Worm (Caenorhabditis elegans): Measurements from ENCODE around the gene oac-40.

Gene oac-40

ce11 chrV:9051100-9051499, 34.5 kb downstream of the oac-40 start, which contains the start of gene C25E10.7:
Gene C25E10.7, minus strand, starts transcription at chrV:9051200.
- TF ChIP-seq ztf-23 (GFP tag; IDR thresholded peaks at IDR 0.05), result no peak
- TF ChIP-seq klf-2 (GFP tag; conservative IDR thresholded peaks at IDR 0.05), result no peak
- no peak for TF ChIP-seq ref-1 (GFP tag; conservative IDR thresholded peaks at IDR 0.05)
- no peak for TF ChIP-seq cog-1 (tag; optimal IDR thresholded peaks at IDR 0.05)
- no peak for TF ChIP-seq med-1 (GFP tag; optimal IDR thresholded peaks at IDR 0.05; ENCODE audit: insufficient read depth)
- no peak for TF ChIP-seq T22C8.4 (GFP tag; IDR thresholded peaks at IDR 0.05)
- TF ChIP-seq ztf-29 (GFP tag; IDR thresholded peaks at IDR 0.05), result no peak
- no peak for TF ChIP-seq tab-1 (GFP tag; IDR thresholded peaks at IDR 0.05)
- TF ChIP-seq flt-1 (GFP tag; IDR thresholded peaks at IDR 0.05), result no peak

DNA sequence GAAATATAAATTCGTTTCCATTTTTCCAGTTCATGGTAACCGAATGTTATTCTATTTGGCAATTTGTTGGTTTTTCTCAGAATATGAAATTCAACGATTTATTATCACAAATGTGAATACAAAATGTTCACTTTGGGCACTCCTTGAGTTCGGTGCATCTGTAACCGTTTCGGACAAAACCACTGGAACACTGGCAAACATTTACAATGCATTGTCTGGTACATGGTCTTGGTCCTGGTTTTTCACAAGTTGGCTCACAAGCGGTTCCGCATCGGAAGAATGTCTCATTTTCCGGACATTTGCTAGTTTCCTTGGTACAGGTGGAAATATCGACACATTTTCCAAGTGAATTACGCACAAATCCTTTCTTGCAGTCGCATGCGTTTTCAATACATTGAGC, 36.7 kb downstream of the oac-40 start:
- TF ChIP-seq med-1 (GFP tag; optimal IDR thresholded peaks at IDR 0.05; ENCODE audit: insufficient read depth) (no peak), T22C8.4 (GFP tag; IDR thresholded peaks at IDR 0.05) (no peak)

ce11 chrV:9053969-9054368, 37.4 kb downstream of the oac-40 start, which contains the start of gene C25E10.8:
Gene C25E10.8, minus strand, starts transcription at chrV:9054069.
- no peak for TF ChIP-seq ref-1 (GFP tag; conservative IDR thresholded peaks at IDR 0.05)
- TF ChIP-seq T22C8.4 (GFP tag; IDR thresholded peaks at IDR 0.05), result no peak
- TF ChIP-seq ztf-29 (GFP tag; IDR thresholded peaks at IDR 0.05), result no peak
- no peak for TF ChIP-seq tab-1 (GFP tag; IDR thresholded peaks at IDR 0.05)
- TF ChIP-seq ztf-23 (GFP tag; IDR thresholded peaks at IDR 0.05), result no peak
- TF ChIP-seq cog-1 (tag; optimal IDR thresholded peaks at IDR 0.05), result no peak
- TF ChIP-seq flt-1 (GFP tag; IDR thresholded peaks at IDR 0.05), result no peak
- no peak for TF ChIP-seq med-1 (GFP tag; optimal IDR thresholded peaks at IDR 0.05; ENCODE audit: insufficient read depth)
- no peak for TF ChIP-seq klf-2 (GFP tag; conservative IDR thresholded peaks at IDR 0.05)

- TF ChIP-seq tab-1 (GFP tag; IDR thresholded peaks at IDR 0.05) (no peak), cog-1 (tag; optimal IDR thresholded peaks at IDR 0.05) (no peak), T22C8.4 (GFP tag; IDR thresholded peaks at IDR 0.05) (no peak), ztf-29 (GFP tag; IDR thresholded peaks at IDR 0.05) (no peak), med-1 (GFP tag; optimal IDR thresholded peaks at IDR 0.05; ENCODE audit: insufficient read depth) (no peak), flt-1 (GFP tag; IDR thresholded peaks at IDR 0.05) (no peak), ztf-23 (GFP tag; IDR thresholded peaks at IDR 0.05) (no peak), ref-1 (GFP tag; conservative IDR thresholded peaks at IDR 0.05) (no peak), klf-2 (GFP tag; conservative IDR thresholded peaks at IDR 0.05) (no peak)
These were observed 38.2 kb downstream of the oac-40 start, which contains the start of gene swm-1 for ce11 chrV:9054771-9055170. Gene swm-1, minus strand, starts transcription at chrV:9054871.

ce11 chrV:9055644-9056043, 39.1 kb downstream of the oac-40 start:
- TF ChIP-seq med-1 (GFP tag; optimal IDR thresholded peaks at IDR 0.05; ENCODE audit: insufficient read depth) (no peak), T22C8.4 (GFP tag; IDR thresholded peaks at IDR 0.05) (no peak)

DNA sequence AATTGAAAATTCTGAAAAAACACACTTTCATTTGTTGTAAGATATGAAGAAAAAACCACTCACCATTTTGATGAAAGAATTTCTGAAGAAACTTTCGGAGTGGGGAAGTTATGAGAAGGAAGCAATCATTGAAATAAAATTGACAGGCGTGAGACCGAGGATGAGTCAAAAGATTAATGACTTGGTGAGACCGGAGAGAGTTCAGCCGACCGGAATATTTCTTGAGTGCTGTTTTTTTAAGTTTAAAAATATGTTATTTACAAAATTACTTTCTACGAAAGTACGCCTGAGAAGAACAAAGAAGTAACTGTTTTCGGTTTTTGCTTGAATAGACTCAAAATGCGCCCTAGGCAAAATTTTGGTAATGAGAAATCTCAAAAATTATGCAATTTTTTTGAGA, 39.7 kb downstream of the oac-40 start, which contains the start of gene C25E10.10:
Gene C25E10.10, minus strand, starts transcription at position 101 of the 400 bp plus-strand sequence.
- TF ChIP-seq klf-2 (GFP tag; conservative IDR thresholded peaks at IDR 0.05) (no peak), med-1 (GFP tag; optimal IDR thresholded peaks at IDR 0.05; ENCODE audit: insufficient read depth) (no peak), flt-1 (GFP tag; IDR thresholded peaks at IDR 0.05) (no peak), tab-1 (GFP tag; IDR thresholded peaks at IDR 0.05) (no peak), ref-1 (GFP tag; conservative IDR thresholded peaks at IDR 0.05) (no peak), ztf-29 (GFP tag; IDR thresholded peaks at IDR 0.05) (no peak), ztf-23 (GFP tag; IDR thresholded peaks at IDR 0.05) (no peak), T22C8.4 (GFP tag; IDR thresholded peaks at IDR 0.05) (no peak), cog-1 (tag; optimal IDR thresholded peaks at IDR 0.05) (no peak)

DNA sequence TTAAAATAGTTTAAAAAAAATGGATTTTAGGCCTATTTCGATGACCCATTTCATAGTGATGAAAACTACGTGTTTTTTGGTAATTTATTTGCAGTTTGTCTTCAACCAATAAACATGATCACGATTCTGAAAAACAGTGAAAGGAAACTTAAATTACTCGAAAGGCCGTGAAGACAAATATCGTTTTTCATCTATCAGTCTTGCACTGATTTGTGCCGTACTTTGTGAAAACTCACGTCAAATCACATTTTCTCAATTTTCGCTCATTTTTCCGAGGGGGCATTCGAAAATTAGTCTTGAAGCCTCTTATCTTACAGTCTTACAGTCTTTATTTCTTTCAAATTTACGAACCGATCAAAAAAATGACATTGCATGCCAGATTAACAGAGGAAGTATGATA, 42.0 kb downstream of the oac-40 start, which contains the start of gene C25E10.11:
Gene C25E10.11, minus strand, starts transcription at position 101 of the 400 bp plus-strand sequence.
- no peak for TF ChIP-seq klf-2 (GFP tag; conservative IDR thresholded peaks at IDR 0.05)

DNA sequence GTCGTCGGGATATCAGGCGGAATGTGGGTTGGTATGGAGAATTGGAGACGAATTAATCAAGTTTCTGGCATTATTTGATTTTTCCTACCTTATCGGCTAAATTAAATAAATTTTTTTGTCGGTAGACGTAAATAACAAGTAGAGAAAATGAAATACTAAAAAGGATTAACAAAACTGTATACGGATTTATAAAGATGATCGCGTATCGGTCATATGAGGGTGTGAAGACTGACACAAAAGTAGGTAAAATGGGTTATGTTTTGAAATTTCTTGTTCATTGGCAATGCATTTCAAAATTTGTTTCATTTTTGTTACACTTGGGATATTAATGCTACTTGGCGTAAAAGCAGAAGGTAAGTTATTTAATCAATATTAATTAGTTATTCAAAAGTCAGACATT, 42.9 kb downstream of the oac-40 start, which contains the start of the genes C25E10.16 and C25E10.13:
Gene C25E10.16, minus strand, starts transcription at position 101 of the 400 bp plus-strand sequence.
Gene C25E10.13, plus strand, starts transcription at position 256 of the 400 bp plus-strand sequence.
- TF ChIP-seq tab-1 (GFP tag; IDR thresholded peaks at IDR 0.05), result no peak
- TF ChIP-seq ztf-29 (GFP tag; IDR thresholded peaks at IDR 0.05), result no peak
- no peak for TF ChIP-seq cog-1 (tag; optimal IDR thresholded peaks at IDR 0.05)
- TF ChIP-seq klf-2 (GFP tag; conservative IDR thresholded peaks at IDR 0.05), result no peak
- TF ChIP-seq med-1 (GFP tag; optimal IDR thresholded peaks at IDR 0.05; ENCODE audit: insufficient read depth), result no peak
- TF ChIP-seq T22C8.4 (GFP tag; IDR thresholded peaks at IDR 0.05), result no peak
- no peak for TF ChIP-seq flt-1 (GFP tag; IDR thresholded peaks at IDR 0.05)
- TF ChIP-seq ztf-23 (GFP tag; IDR thresholded peaks at IDR 0.05), result no peak
- TF ChIP-seq ref-1 (GFP tag; conservative IDR thresholded peaks at IDR 0.05), result no peak

ce11 chrV:9062341-9062740, 45.8 kb downstream of the oac-40 start, which contains the start of gene C25E10.12:
Gene C25E10.12, minus strand, starts transcription at chrV:9062441.
- no peak for TF ChIP-seq tab-1 (GFP tag; IDR thresholded peaks at IDR 0.05)
- TF ChIP-seq flt-1 (GFP tag; IDR thresholded peaks at IDR 0.05), result no peak
- no peak for TF ChIP-seq T22C8.4 (GFP tag; IDR thresholded peaks at IDR 0.05)
- no peak for TF ChIP-seq klf-2 (GFP tag; conservative IDR thresholded peaks at IDR 0.05)
- TF ChIP-seq ref-1 (GFP tag; conservative IDR thresholded peaks at IDR 0.05), result no peak
- TF ChIP-seq ztf-23 (GFP tag; IDR thresholded peaks at IDR 0.05), result no peak
- TF ChIP-seq med-1 (GFP tag; optimal IDR thresholded peaks at IDR 0.05; ENCODE audit: insufficient read depth), result no peak

ce11 chrV:9063134-9063533, 46.6 kb downstream of the oac-40 start:
- no peak for TF ChIP-seq ztf-23 (GFP tag; IDR thresholded peaks at IDR 0.05)
- TF ChIP-seq T22C8.4 (GFP tag; IDR thresholded peaks at IDR 0.05), result no peak

DNA sequence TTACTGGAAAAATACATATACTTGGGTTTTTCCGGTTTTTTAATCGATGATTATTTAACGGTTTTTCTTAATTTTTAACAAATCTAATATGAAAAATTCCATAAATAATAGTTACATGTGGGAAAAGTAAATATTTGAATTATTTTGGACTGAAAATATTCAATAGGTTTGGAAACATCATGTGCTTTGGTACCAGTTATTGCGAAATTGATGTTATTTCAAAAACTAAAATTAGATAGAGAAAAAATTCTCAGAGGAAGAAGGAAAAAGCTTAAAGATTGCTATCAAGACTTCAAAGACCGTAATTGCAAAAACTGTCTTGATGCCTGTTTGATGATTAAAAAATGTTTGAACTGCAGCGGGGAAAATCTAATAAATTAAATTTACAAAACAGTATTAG, 48.4 kb downstream of the oac-40 start:
- TF ChIP-seq klf-2 (GFP tag; conservative IDR thresholded peaks at IDR 0.05), result no peak
- no peak for TF ChIP-seq ztf-23 (GFP tag; IDR thresholded peaks at IDR 0.05)
- no peak for TF ChIP-seq med-1 (GFP tag; optimal IDR thresholded peaks at IDR 0.05; ENCODE audit: insufficient read depth)
- TF ChIP-seq ztf-29 (GFP tag; IDR thresholded peaks at IDR 0.05), result no peak
- no peak for TF ChIP-seq cog-1 (tag; optimal IDR thresholded peaks at IDR 0.05)
- TF ChIP-seq flt-1 (GFP tag; IDR thresholded peaks at IDR 0.05), result no peak
- TF ChIP-seq ref-1 (GFP tag; conservative IDR thresholded peaks at IDR 0.05), result no peak
- TF ChIP-seq T22C8.4 (GFP tag; IDR thresholded peaks at IDR 0.05), result no peak
- no peak for TF ChIP-seq tab-1 (GFP tag; IDR thresholded peaks at IDR 0.05)

Measured in whole organism, midembryonic.